Fruit fly (Drosophila melanogaster) whole organism, prepupa: ENCODE measurements around the gene ldbr.

Experiments used
- CG6854 ChIP-seq: fragments of 200-800 bp; sonication (Bioruptor generic); optimal IDR thresholded peaks from 2 replicates; lab custom pipeline; 2017; ENCODE audit warnings: missing biosample characterization, mild to moderate bottlenecking, missing genetic modification characterization
- Ets21C ChIP-seq: fragments of 200-800 bp; sonication (Bioruptor generic); optimal IDR thresholded peaks from 3 replicates; lab custom pipeline; 2016; ENCODE audit warnings: missing biosample characterization, missing genetic modification characterization
- Ets96B ChIP-seq: fragments of 200-800 bp; optimal IDR thresholded peaks from 2 replicates; lab custom pipeline; 2019; ENCODE audit warnings: missing biosample characterization, mild to moderate bottlenecking, missing genetic modification characterization, moderate library complexity
- Lpt ChIP-seq: fragments of 200-800 bp; sonication (Bioruptor generic); optimal IDR thresholded peaks from 3 replicates; lab custom pipeline; 2016; ENCODE audit warnings: missing biosample characterization, missing genetic modification characterization
- Sox102F ChIP-seq: fragments of 200-800 bp; sonication (Bioruptor generic); optimal IDR thresholded peaks from 2 replicates; lab custom pipeline; 2016; ENCODE audit warnings: missing biosample characterization, mild to moderate bottlenecking, missing genetic modification characterization

DNA sequence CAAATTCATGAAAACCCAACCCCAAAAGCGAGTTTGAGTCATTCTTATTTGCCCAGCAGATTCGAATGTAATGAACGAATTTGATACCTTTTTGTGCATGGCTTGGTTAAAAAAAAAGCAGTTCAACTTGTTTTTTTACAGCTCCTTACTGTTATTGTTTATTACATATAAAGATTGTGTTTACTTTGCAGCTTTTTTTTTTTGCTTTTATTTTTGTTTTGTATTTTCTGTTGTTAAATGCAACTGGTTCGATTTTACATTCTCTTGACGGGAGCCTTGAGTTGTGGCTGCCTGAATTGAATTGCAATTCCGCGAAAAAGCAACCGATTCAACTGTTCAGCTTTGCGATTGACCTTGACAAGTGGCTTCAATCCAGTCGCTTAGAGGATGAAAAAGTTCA is 32.9 kb downstream of the ldbr start:
- TF ChIP-seq Lpt (GFP tag; lab: Kevin White, UChicago) (no peak), Sox102F (GFP tag; lab: Kevin White, UChicago) (no peak), CG6854 (GFP tag; lab: Kevin White, UChicago) (no peak), Ets21C (GFP tag; lab: Kevin White, UChicago) (no peak), Ets96B (tag; lab: Kevin White, UChicago) (no peak)
